Worm (Caenorhabditis elegans) whole organism, L4 larva: ENCODE data around the gene arl-8.

Experiments used
- F10B5.3 ChIP-seq: sonication (generic microtip); optimal IDR thresholded peaks from 2 replicates; lab custom pipeline; 2016; ENCODE audit warnings: mild to moderate bottlenecking, missing genetic modification characterization, missing compliant biosample characterization
- F49E8.2 ChIP-seq: sonication (generic microtip); optimal IDR thresholded peaks from 2 replicates; lab custom pipeline; 2016; ENCODE audit warnings: missing compliant biosample characterization, mild to moderate bottlenecking, missing genetic modification characterization, borderline replicate concordance
- T20F7.1 ChIP-seq: fragments of 200-800 bp; sonication (Bioruptor generic); optimal IDR thresholded peaks from 2 replicates; lab custom pipeline; 2018; ENCODE audit warnings: mild to moderate bottlenecking, missing genetic modification characterization, missing compliant biosample characterization
- T26A8.4 ChIP-seq: fragments of 200-800 bp; sonication (Bioruptor generic); IDR thresholded peaks from 2 replicates; pipeline ENCODE4 v1.3.6; 2022; ENCODE audit warnings: missing genetic modification characterization, missing compliant biosample characterization
- Y5F2A.4 ChIP-seq: fragments of 200-800 bp; sonication (Bioruptor generic); optimal IDR thresholded peaks from 2 replicates; lab custom pipeline; 2018; ENCODE audit warnings: mild to moderate bottlenecking, missing genetic modification characterization, missing compliant biosample characterization
- ZK337.2 ChIP-seq: fragments of 200-800 bp; sonication (Bioruptor generic); IDR thresholded peaks from 2 replicates; pipeline ENCODE4 v1.3.6; 2022; ENCODE audit warnings: missing genetic modification reagents, missing genetic modification characterization, missing compliant biosample characterization
- ZK546.5 ChIP-seq, 2 experiments: sonication (generic microtip); optimal IDR thresholded peaks; 2 replicates each; lab custom pipeline; 2017; ENCODE audit warnings: missing biosample characterization in 2 of 2, missing genetic modification characterization in 2 of 2
- aha-1 ChIP-seq: fragments of 150-350 bp; peaks from one replicate; lab custom pipeline; 2014; ENCODE audit warnings: missing biosample characterization, missing genetic modification characterization
- ama-1 ChIP-seq: fragments of 150-350 bp; optimal IDR thresholded peaks from 2 replicates; lab custom pipeline; 2014; ENCODE audit warnings: inconsistent platforms, mixed read lengths
- arid-1 ChIP-seq: fragments of 200-800 bp; sonication (Bioruptor generic); conservative IDR thresholded peaks from 2 replicates; pipeline ENCODE4 v1.3.6; 2022; ENCODE audit warnings: missing genetic modification reagents, missing genetic modification characterization, missing compliant biosample characterization
- attf-4 ChIP-seq: sonication (generic microtip); optimal IDR thresholded peaks from 3 replicates; lab custom pipeline; 2017; ENCODE audit warnings: missing biosample characterization, missing genetic modification characterization
- ceh-62 ChIP-seq: sonication (generic microtip); optimal IDR thresholded peaks from 2 replicates; lab custom pipeline; 2017; ENCODE audit warnings: missing biosample characterization, missing genetic modification characterization
- cey-2 ChIP-seq: sonication (generic microtip); optimal IDR thresholded peaks from 3 replicates; lab custom pipeline; 2017; ENCODE audit warnings: missing genetic modification characterization, mild to moderate bottlenecking, missing compliant biosample characterization, antibody characterized with exemption, borderline replicate concordance; ENCODE audit not compliant: insufficient read depth
- ctbp-1 ChIP-seq: fragments of 200-800 bp; sonication (Bioruptor generic); IDR thresholded peaks from 2 replicates; pipeline ENCODE4 v1.3.6; 2022; ENCODE audit warnings: missing genetic modification reagents, missing genetic modification characterization, missing compliant biosample characterization
- daf-16 ChIP-seq, 3 experiments: sonication (generic microtip); optimal IDR thresholded peaks; 2 replicates each; lab custom pipeline; 2016 to 2017; ENCODE audit warnings: missing genetic modification characterization in 3 of 3, missing genetic modification reagents in 3 of 3, mild to moderate bottlenecking in 2 of 3, missing compliant biosample characterization in 2 of 3, missing biosample characterization in 1 of 3, moderate library complexity in 1 of 3
- daf-8 ChIP-seq: fragments of 200-800 bp; sonication (Bioruptor generic); IDR thresholded peaks from 2 replicates; pipeline ENCODE4 v1.3.6; 2022; ENCODE audit warnings: missing genetic modification characterization, missing compliant biosample characterization
- dmd-9 ChIP-seq: fragments of 200-800 bp; sonication (Bioruptor generic); IDR thresholded peaks from 2 replicates; pipeline ENCODE4 v1.3.6; 2022; ENCODE audit warnings: missing genetic modification reagents, missing genetic modification characterization, missing compliant biosample characterization
- egl-27 ChIP-seq: sonication (generic microtip); optimal IDR thresholded peaks from 3 replicates; lab custom pipeline; 2017; ENCODE audit warnings: missing biosample characterization, missing genetic modification reagents, missing genetic modification characterization
- egl-43 ChIP-seq: fragments of 200-800 bp; sonication (Bioruptor generic); IDR thresholded peaks from 2 replicates; pipeline ENCODE4 v1.3.6; 2022; ENCODE audit warnings: missing genetic modification reagents, missing genetic modification characterization, missing compliant biosample characterization
- hlh-11 ChIP-seq: fragments of 200-800 bp; sonication (Bioruptor generic); optimal IDR thresholded peaks from 2 replicates; lab custom pipeline; 2018; ENCODE audit warnings: mild to moderate bottlenecking, missing genetic modification characterization, missing compliant biosample characterization
- hmg-1.1 ChIP-seq: fragments of 200-800 bp; sonication (Bioruptor generic); IDR thresholded peaks from 2 replicates; pipeline ENCODE4 v1.3.6; 2022; ENCODE audit warnings: missing genetic modification reagents, missing genetic modification characterization, missing compliant biosample characterization
- jun-1 ChIP-seq: fragments of 150-350 bp; optimal IDR thresholded peaks from 2 replicates; lab custom pipeline; 2014; ENCODE audit warnings: missing biosample characterization, missing genetic modification reagents, missing genetic modification characterization
- lin-1 ChIP-seq: fragments of 200-800 bp; sonication (Bioruptor generic); IDR thresholded peaks from 2 replicates; pipeline ENCODE4 v1.3.6; 2022; ENCODE audit warnings: missing genetic modification reagents, missing genetic modification characterization, missing compliant biosample characterization
- lin-13 ChIP-seq: fragments of 150-350 bp; optimal IDR thresholded peaks from 2 replicates; lab custom pipeline; 2014; ENCODE audit warnings: missing biosample characterization, missing genetic modification reagents, missing genetic modification characterization
- lin-38 ChIP-seq: fragments of 200-800 bp; sonication (Bioruptor generic); IDR thresholded peaks from 2 replicates; pipeline ENCODE4 v1.3.6; 2022; ENCODE audit warnings: missing genetic modification reagents, missing genetic modification characterization, missing compliant biosample characterization
- lir-3 ChIP-seq: sonication (generic microtip); optimal IDR thresholded peaks from 2 replicates; lab custom pipeline; 2016; ENCODE audit warnings: mild to moderate bottlenecking, missing genetic modification characterization, missing compliant biosample characterization
- madf-5 ChIP-seq, 2 experiments: fragments of 200-800 bp; sonication (Bioruptor generic); IDR thresholded peaks; 2 replicates each; pipeline ENCODE4 v1.3.6; 2022; ENCODE audit warnings: missing compliant biosample characterization in 2 of 2, missing genetic modification characterization in 2 of 2
- madf-9 ChIP-seq: fragments of 200-800 bp; sonication (Bioruptor generic); conservative IDR thresholded peaks from 2 replicates; pipeline ENCODE4 v1.3.6; 2022; ENCODE audit warnings: missing genetic modification reagents, missing genetic modification characterization, missing compliant biosample characterization
- mdt-29 ChIP-seq: fragments of 200-800 bp; sonication (Bioruptor generic); IDR thresholded peaks from 2 replicates; pipeline ENCODE4 v1.3.6; 2022; ENCODE audit warnings: missing genetic modification reagents, missing genetic modification characterization, missing compliant biosample characterization
- mes-2 ChIP-seq: sonication (generic microtip); optimal IDR thresholded peaks from 2 replicates; lab custom pipeline; 2016; ENCODE audit warnings: missing genotype, mild to moderate bottlenecking, missing genetic modification characterization, missing compliant biosample characterization; ENCODE audit not compliant: poor library complexity, severe bottlenecking
- nhr-237 ChIP-seq: sonication (generic microtip); optimal IDR thresholded peaks from 2 replicates; lab custom pipeline; 2017; ENCODE audit warnings: missing biosample characterization, missing genetic modification characterization
- nhr-25 ChIP-seq: sonication (generic microtip); optimal IDR thresholded peaks from 2 replicates; lab custom pipeline; 2017; ENCODE audit warnings: missing genetic modification characterization, mild to moderate bottlenecking, missing compliant biosample characterization, antibody characterized with exemption, moderate library complexity, borderline replicate concordance; ENCODE audit not compliant: insufficient read depth
- nhr-41 ChIP-seq: fragments of 200-800 bp; sonication (Bioruptor generic); IDR thresholded peaks from 2 replicates; pipeline ENCODE4 v1.3.6; 2022; ENCODE audit warnings: missing genetic modification reagents, missing genetic modification characterization, missing compliant biosample characterization
- nhr-42 ChIP-seq: fragments of 200-800 bp; sonication (Bioruptor generic); IDR thresholded peaks from 2 replicates; pipeline ENCODE4 v1.3.6; 2022; ENCODE audit warnings: missing genetic modification characterization, missing compliant biosample characterization
- nhr-76 ChIP-seq: fragments of 150-350 bp; optimal IDR thresholded peaks from 2 replicates; lab custom pipeline; 2014; ENCODE audit warnings: missing biosample characterization, missing genetic modification characterization
- pha-4 ChIP-seq, 2 experiments: fragments of 150-350 bp in 1 of 2; fragments of 200-800 bp in 1 of 2; sonication (Bioruptor generic) in 1 of 2; IDR thresholded peaks in 1 of 2; optimal IDR thresholded peaks in 1 of 2; 2 replicates each; pipeline versions ENCODE4 v1.3.6 to Lab custom; 2014 to 2022; ENCODE audit warnings: missing genetic modification characterization in 2 of 2, missing genetic modification reagents in 2 of 2, missing biosample characterization in 1 of 2, missing compliant biosample characterization in 1 of 2
- saeg-2 ChIP-seq: fragments of 200-800 bp; sonication (Bioruptor generic); IDR thresholded peaks from 2 replicates; pipeline ENCODE4 v1.3.6; 2022; ENCODE audit warnings: missing genetic modification reagents, missing genetic modification characterization, missing compliant biosample characterization
- set-16 ChIP-seq: fragments of 200-800 bp; sonication (Bioruptor generic); IDR thresholded peaks from 2 replicates; pipeline ENCODE4 v1.3.6; 2022; ENCODE audit warnings: missing genetic modification reagents, missing genetic modification characterization, missing compliant biosample characterization
- skn-1 ChIP-seq: fragments of 150-350 bp; optimal IDR thresholded peaks from 2 replicates; lab custom pipeline; 2014; ENCODE audit warnings: missing biosample characterization, missing genetic modification characterization
- snpc-1.2 ChIP-seq: fragments of 200-800 bp; sonication (Bioruptor generic); IDR thresholded peaks from 2 replicates; pipeline ENCODE4 v1.3.6; 2022; ENCODE audit warnings: missing genetic modification reagents, missing genetic modification characterization, missing compliant biosample characterization
- snpc-4 ChIP-seq: fragments of 150-350 bp; optimal IDR thresholded peaks from 2 replicates; lab custom pipeline; 2014; ENCODE audit warnings: missing biosample characterization, missing genetic modification characterization
- spr-1 ChIP-seq: sonication (generic microtip); optimal IDR thresholded peaks from 2 replicates; lab custom pipeline; 2016; ENCODE audit warnings: mild to moderate bottlenecking, missing genetic modification characterization, missing compliant biosample characterization
- tag-97 ChIP-seq: fragments of 200-800 bp; sonication (Bioruptor generic); IDR thresholded peaks from 2 replicates; pipeline ENCODE4 v1.3.6; 2022; ENCODE audit warnings: missing genetic modification characterization, missing compliant biosample characterization
- tra-1 ChIP-seq: fragments of 200-800 bp; sonication (Bioruptor generic); IDR thresholded peaks from 2 replicates; pipeline ENCODE4 v1.3.6; 2022; ENCODE audit warnings: missing genetic modification reagents, missing genetic modification characterization, missing compliant biosample characterization
- vab-7 ChIP-seq: fragments of 200-800 bp; sonication (Bioruptor generic); IDR thresholded peaks from 2 replicates; pipeline ENCODE4 v1.3.6; 2022; ENCODE audit warnings: missing genetic modification reagents, missing genetic modification characterization, missing compliant biosample characterization
- zag-1 ChIP-seq: fragments of 150-350 bp; optimal IDR thresholded peaks from 2 replicates; lab custom pipeline; 2014; ENCODE audit warnings: missing biosample characterization, missing genetic modification characterization
- zfp-2 ChIP-seq: sonication (generic microtip); optimal IDR thresholded peaks from 2 replicates; lab custom pipeline; 2016; ENCODE audit warnings: mild to moderate bottlenecking, missing genetic modification characterization, missing compliant biosample characterization
- ztf-11 ChIP-seq: fragments of 150-350 bp; optimal IDR thresholded peaks from 2 replicates; lab custom pipeline; 2014; ENCODE audit warnings: missing biosample characterization, missing genetic modification characterization
- ztf-7 ChIP-seq: fragments of 150-350 bp; optimal IDR thresholded peaks from 2 replicates; lab custom pipeline; 2014; ENCODE audit warnings: missing biosample characterization, missing genetic modification characterization

The arl-8 gene

DNA sequence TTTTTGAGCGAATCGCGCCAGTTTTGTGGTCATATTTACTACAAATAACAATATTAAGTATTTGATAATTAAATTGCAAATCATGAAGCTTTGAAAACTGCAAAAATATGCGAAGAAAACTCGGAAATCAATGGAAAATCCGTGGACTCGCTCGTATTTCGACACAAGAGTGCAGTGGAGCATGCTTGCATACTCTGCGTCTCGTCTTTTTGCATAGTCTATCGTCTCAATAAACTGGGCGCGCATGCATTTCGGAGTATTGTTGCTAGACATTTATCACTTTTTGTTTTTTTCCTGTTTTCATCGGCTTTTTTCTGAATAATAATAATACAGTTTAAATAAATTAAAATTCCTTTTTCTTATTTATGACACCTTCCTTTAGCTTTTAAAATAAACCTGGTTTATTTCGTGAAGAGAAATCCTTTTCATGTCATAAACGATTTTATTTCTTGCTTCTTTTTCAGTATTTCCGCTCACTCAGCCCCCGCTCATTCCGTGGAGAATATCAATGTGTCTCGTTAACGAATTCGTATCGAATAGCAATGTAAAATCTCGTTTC is 30.2 kb upstream of the arl-8 start, which contains the start of the genes mrps-7 and Y57G11C.3 (continued):
- TF ChIP-seq F49E8.2 (tag; lab: Kevin White, UChicago) (no peak), hlh-11 (peak; percentile 76), nhr-76 (no peak), madf-5 (GFP tag; IDR thresholded peaks at IDR 0.05; lab: Robert Waterston, UW) (no peak), ama-1 (peak; percentile 58), egl-43 (GFP tag; lab: Robert Waterston, UW) (0 out of 2 replicates have a peak, but pooled peaks have one; percentile 41), nhr-25 (tag; lab: Kevin White, UChicago) (peak; percentile 6), mes-2 (peak; percentile 93), ztf-7 (tag; lab: Kevin White, UChicago) (peak; percentile 54), snpc-4 (tag; lab: Kevin White, UChicago) (peak; percentile 38), zag-1 (no peak), tra-1 (GFP tag; lab: Robert Waterston, UW) (no peak), attf-4 (tag; lab: Kevin White, UChicago) (no peak), nhr-42 (GFP tag; lab: Robert Waterston, UW) (0 out of 2 replicates have a peak, but pooled peaks have one; percentile 44), F10B5.3 (tag; lab: Kevin White, UChicago) (peak; percentile 26), jun-1 (tag; lab: Kevin White, UChicago) (peak; percentile 71), set-16 (GFP tag; lab: Robert Waterston, UW) (no peak), tag-97 (GFP tag; lab: Robert Waterston, UW) (no peak), lin-1 (0 out of 2 replicates have a peak, but pooled peaks have one; percentile 14), T20F7.1 (GFP tag; lab: Kevin White, UChicago) (peak; percentile 100), ztf-11 (tag; lab: Kevin White, UChicago) (no peak), lin-13 (GFP tag; lab: Kevin White, UChicago) (peak; percentile 76), hmg-1.1 (peak; percentile 95), madf-9 (no peak; the same call in 1 of the 2 replicates), zfp-2 (peak; percentile 45), daf-16 (GFP tag; optimal IDR thresholded peaks at IDR 0.05; lab: Kevin White, UChicago) (peak; percentile 1 to 39), daf-16 (tag; optimal IDR thresholded peaks at IDR 0.05; lab: Kevin White, UChicago) (peak; percentile 49), dmd-9 (no peak), ctbp-1 (GFP tag; lab: Robert Waterston, UW) (0 out of 2 replicates have a peak, but pooled peaks have one; percentile 52), nhr-41 (GFP tag; lab: Robert Waterston, UW) (no peak), cey-2 (tag; lab: Kevin White, UChicago) (no peak), pha-4 (GFP tag; IDR thresholded peaks at IDR 0.05; lab: Robert Waterston, UW) (peak; percentile 28; the same call in 1 of the 2 replicates), pha-4 (tag; optimal IDR thresholded peaks at IDR 0.05; lab: Kevin White, UChicago) (peak; percentile 91), snpc-1.2 (GFP tag; lab: Robert Waterston, UW) (peak; percentile 87), aha-1 (tag; lab: Kevin White, UChicago) (peak; percentile 96), vab-7 (GFP tag; lab: Robert Waterston, UW) (no peak), nhr-237 (tag; lab: Kevin White, UChicago) (no peak), spr-1 (tag; lab: Kevin White, UChicago) (peak; percentile 67), lin-38 (GFP tag; lab: Robert Waterston, UW) (peak; percentile 100), skn-1 (tag; lab: Kevin White, UChicago) (no peak), lir-3 (no peak), saeg-2 (no peak), ZK546.5 (tag; optimal IDR thresholded peaks at IDR 0.05; lab: Kevin White, UChicago) (no peak), mdt-29 (GFP tag; lab: Robert Waterston, UW) (no peak), Y5F2A.4 (no peak), egl-27 (no peak), ceh-62 (tag; lab: Kevin White, UChicago) (no peak), T26A8.4 (GFP tag; lab: Robert Waterston, UW) (peak; percentile 76), arid-1 (GFP tag; lab: Robert Waterston, UW) (peak; percentile 61; the same call in 1 of the 2 replicates), ZK337.2 (GFP tag; lab: Robert Waterston, UW) (no peak), daf-8 (GFP tag; lab: Robert Waterston, UW) (no peak)
